Worm (Caenorhabditis elegans) whole organism, L3 larva: ENCODE data around the gene fbxb-48.

ENCODE experiments used
- ZK546.5 ChIP-seq: sonication (generic microtip); optimal IDR thresholded peaks from 2 replicates; lab custom pipeline; 2017; ENCODE audit warnings: missing biosample characterization, missing genetic modification characterization
- aly-2 ChIP-seq: fragments of 150-350 bp; optimal IDR thresholded peaks from 2 replicates; lab custom pipeline; 2014; ENCODE audit warnings: missing biosample characterization, missing genetic modification characterization
- ama-1 ChIP-seq: fragments of 150-350 bp; optimal IDR thresholded peaks from 2 replicates; lab custom pipeline; 2018
- ceh-82 ChIP-seq: fragments of 150-350 bp; optimal IDR thresholded peaks from 2 replicates; lab custom pipeline; 2014; ENCODE audit warnings: missing biosample characterization, missing genetic modification characterization
- ceh-9 ChIP-seq: sonication (generic microtip); optimal IDR thresholded peaks from 2 replicates; lab custom pipeline; 2018; ENCODE audit warnings: missing biosample characterization, missing genetic modification characterization
- egl-5 ChIP-seq: fragments of 150-350 bp; optimal IDR thresholded peaks from 2 replicates; lab custom pipeline; 2017; ENCODE audit warnings: missing biosample characterization, missing genetic modification reagents, missing genetic modification characterization, inconsistent platforms
- elt-1 ChIP-seq: fragments of 150-350 bp; optimal IDR thresholded peaks from 2 replicates; lab custom pipeline; 2014; ENCODE audit warnings: missing biosample characterization, missing genetic modification characterization
- elt-2 ChIP-seq: sonication (generic microtip); optimal IDR thresholded peaks from 2 replicates; lab custom pipeline; 2016; ENCODE audit warnings: missing genetic modification reagents, mild to moderate bottlenecking, missing genetic modification characterization, missing compliant biosample characterization
- fkh-2 ChIP-seq: fragments of 150-350 bp; optimal IDR thresholded peaks from 2 replicates; lab custom pipeline; 2014; ENCODE audit warnings: missing biosample characterization, missing genetic modification reagents, missing genetic modification characterization
- lsy-12 ChIP-seq: sonication (generic microtip); optimal IDR thresholded peaks from 2 replicates; lab custom pipeline; 2016; ENCODE audit warnings: mild to moderate bottlenecking, missing genetic modification characterization, missing compliant biosample characterization
- nhr-12 ChIP-seq: fragments of 150-350 bp; optimal IDR thresholded peaks from 2 replicates; lab custom pipeline; 2014; ENCODE audit warnings: missing biosample characterization, missing genetic modification characterization
- nhr-23 ChIP-seq: fragments of 150-350 bp; optimal IDR thresholded peaks from 2 replicates; lab custom pipeline; 2014; ENCODE audit warnings: missing biosample characterization, missing genetic modification reagents, missing genetic modification characterization
- nhr-43 ChIP-seq: sonication (generic microtip); optimal IDR thresholded peaks from 2 replicates; lab custom pipeline; 2016; ENCODE audit warnings: mild to moderate bottlenecking, missing genetic modification characterization, missing compliant biosample characterization; ENCODE audit not compliant: poor library complexity, severe bottlenecking
- nhr-76 ChIP-seq: fragments of 150-350 bp; sonication (generic microtip); optimal IDR thresholded peaks from 5 replicates; lab custom pipeline; 2014; ENCODE audit warnings: missing biosample characterization, missing genetic modification characterization
- pqm-1 ChIP-seq: fragments of 150-350 bp; optimal IDR thresholded peaks from 2 replicates; lab custom pipeline; 2017; ENCODE audit warnings: missing biosample characterization, missing genetic modification characterization, inconsistent platforms
- snpc-4 ChIP-seq: fragments of 150-350 bp; optimal IDR thresholded peaks from 2 replicates; lab custom pipeline; 2014; ENCODE audit warnings: missing biosample characterization, missing genetic modification characterization
- ztf-11 ChIP-seq: fragments of 150-350 bp; optimal IDR thresholded peaks from 2 replicates; lab custom pipeline; 2014; ENCODE audit warnings: missing biosample characterization, missing genetic modification characterization
- ztf-4 ChIP-seq: fragments of 150-350 bp; optimal IDR thresholded peaks from 2 replicates; lab custom pipeline; 2014; ENCODE audit warnings: missing biosample characterization, missing genetic modification characterization

The fbxb-48 gene

DNA sequence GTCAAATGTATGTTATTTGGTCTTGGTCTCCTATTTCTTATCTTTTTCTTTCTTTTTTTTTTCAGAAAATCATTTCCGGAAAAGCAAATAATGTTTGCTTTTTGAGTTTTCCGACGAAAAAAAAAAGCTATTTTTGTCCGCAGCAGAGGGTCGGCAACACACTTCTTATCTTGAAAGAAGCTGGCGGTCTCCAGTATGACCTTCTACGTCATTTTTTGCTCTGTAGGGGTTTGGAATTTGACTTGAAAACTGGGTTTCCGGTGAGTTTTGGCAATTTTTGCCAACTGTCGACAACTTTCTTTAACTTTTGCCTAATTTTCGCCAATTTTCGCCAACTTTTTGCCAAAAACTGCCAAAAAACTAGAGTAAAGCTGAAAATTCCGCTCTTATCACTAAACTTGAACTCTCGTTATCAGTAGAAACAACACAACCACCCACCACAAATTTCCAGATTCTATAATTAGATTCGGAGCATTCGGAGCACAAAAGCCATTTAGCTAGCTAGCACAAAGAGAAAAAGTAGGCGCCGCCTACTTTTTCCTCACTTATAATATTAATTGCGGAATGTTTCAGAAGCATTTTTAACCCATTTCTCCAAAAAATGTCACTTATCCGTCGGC lies 48.7 kb downstream of the fbxb-48 start, which contains the start of gene nhx-6:
nhx-6 (plus strand) TSS at position 570 of the 620 bp plus-strand sequence.
- no peak for TF ChIP-seq egl-5 (tag; lab: Kevin White, UChicago)
- no peak for TF ChIP-seq nhr-43
- peak; percentile 5 for TF ChIP-seq pqm-1 (tag; lab: Kevin White, UChicago)
- TF ChIP-seq snpc-4 (tag; lab: Kevin White, UChicago): no peak
- peak; percentile 66 for TF ChIP-seq elt-2

DNA sequence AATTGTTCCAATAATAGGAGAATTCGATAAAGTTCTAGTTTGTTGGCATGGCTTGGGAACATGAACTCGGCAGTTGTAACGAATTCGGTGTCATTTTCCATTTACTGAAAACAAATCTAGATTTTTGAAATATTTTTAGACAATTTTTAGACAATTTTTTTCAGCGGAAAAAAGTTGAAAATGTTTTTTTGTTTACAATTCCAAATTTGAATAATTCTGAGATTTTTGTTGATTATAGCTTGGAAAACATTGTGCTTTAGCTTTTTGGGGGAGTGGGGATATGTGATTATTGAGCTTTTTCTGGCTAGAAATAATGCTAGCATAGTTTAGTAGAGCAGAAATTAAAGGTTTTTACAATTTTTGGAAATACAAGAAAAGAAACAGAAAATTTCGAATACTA lies 50.1 kb downstream of the fbxb-48 start, which contains the start of gene srw-97:
srw-97 (minus strand) TSS at position 101 of the 400 bp plus-strand sequence.
- TF ChIP-seq fkh-2 (no peak), nhr-43 (no peak), ceh-82 (no peak), lsy-12 (no peak), nhr-12 (tag; lab: Kevin White, UChicago) (no peak), nhr-23 (tag; lab: Kevin White, UChicago) (no peak), ztf-11 (no peak), nhr-76 (tag; lab: Kevin White, UChicago) (no peak), ZK546.5 (tag; lab: Kevin White, UChicago) (no peak), ama-1 (lab: Kevin White, UChicago) (no peak), aly-2 (tag; lab: Kevin White, UChicago) (no peak), ztf-4 (no peak), ceh-9 (tag; lab: Kevin White, UChicago) (no peak), elt-1 (tag; lab: Kevin White, UChicago) (no peak)
